Worm (Caenorhabditis elegans) whole organism, L2 larva: ENCODE results near the gene ttr-6.
A peak's percentile ranks its signal among the peaks of the same experiment; 100 is the strongest.

ENCODE experiments used
- C34F6.9 ChIP-seq: fragments of 150-350 bp; optimal IDR thresholded peaks from 2 replicates; lab custom pipeline; 2014; ENCODE audit warnings: missing biosample characterization, missing genetic modification characterization
- F13H6.1 ChIP-seq: sonication (generic microtip); optimal IDR thresholded peaks from 2 replicates; lab custom pipeline; 2016; ENCODE audit warnings: missing genetic modification characterization, missing compliant biosample characterization
- R02D3.7 ChIP-seq: fragments of 150-350 bp; optimal IDR thresholded peaks from 2 replicates; lab custom pipeline; 2014; ENCODE audit warnings: missing biosample characterization, missing genetic modification characterization
- Y55F3AM.14 ChIP-seq: fragments of 200-800 bp; sonication (Bioruptor generic); optimal IDR thresholded peaks from 2 replicates; lab custom pipeline; 2018; ENCODE audit warnings: mild to moderate bottlenecking, missing genetic modification characterization, missing compliant biosample characterization
- ZK546.5 ChIP-seq: sonication (generic microtip); optimal IDR thresholded peaks from 2 replicates; lab custom pipeline; 2017; ENCODE audit warnings: missing biosample characterization, missing genetic modification characterization
- alr-1 ChIP-seq: fragments of 150-350 bp; optimal IDR thresholded peaks from 2 replicates; lab custom pipeline; 2014; ENCODE audit warnings: missing biosample characterization, missing genetic modification characterization
- aly-2 ChIP-seq: fragments of 150-350 bp; optimal IDR thresholded peaks from 2 replicates; lab custom pipeline; 2014; ENCODE audit warnings: missing biosample characterization, missing genetic modification characterization
- ama-1 ChIP-seq: fragments of 150-350 bp; optimal IDR thresholded peaks from 2 replicates; lab custom pipeline; 2018; ENCODE audit warnings: inconsistent platforms
- blmp-1 ChIP-seq: sonication (generic microtip); optimal IDR thresholded peaks from 2 replicates; lab custom pipeline; 2017; ENCODE audit warnings: missing genetic modification characterization, mild to moderate bottlenecking, missing compliant biosample characterization, antibody characterized with exemption, moderate library complexity; ENCODE audit not compliant: insufficient read depth
- ceh-16 ChIP-seq: fragments of 150-350 bp; optimal IDR thresholded peaks from 2 replicates; lab custom pipeline; 2014; ENCODE audit warnings: missing biosample characterization, missing genetic modification characterization
- ceh-82 ChIP-seq: fragments of 150-350 bp; optimal IDR thresholded peaks from 2 replicates; lab custom pipeline; 2014; ENCODE audit warnings: missing biosample characterization, missing genetic modification characterization
- crh-2 ChIP-seq: sonication (generic microtip); optimal IDR thresholded peaks from 2 replicates; lab custom pipeline; 2017; ENCODE audit warnings: missing biosample characterization, missing genetic modification characterization
- egl-27 ChIP-seq: sonication (generic microtip); optimal IDR thresholded peaks from 3 replicates; lab custom pipeline; 2017; ENCODE audit warnings: missing biosample characterization, missing genetic modification reagents, missing genetic modification characterization
- elt-1 ChIP-seq: fragments of 150-350 bp; optimal IDR thresholded peaks from 2 replicates; lab custom pipeline; 2014; ENCODE audit warnings: missing biosample characterization, missing genetic modification characterization
- fos-1 ChIP-seq: fragments of 150-350 bp; optimal IDR thresholded peaks from 2 replicates; lab custom pipeline; 2014; ENCODE audit warnings: missing biosample characterization, missing genetic modification characterization
- gmeb-1 ChIP-seq: fragments of 150-350 bp; optimal IDR thresholded peaks from 2 replicates; lab custom pipeline; 2014; ENCODE audit warnings: missing biosample characterization, missing genetic modification characterization
- lin-13 ChIP-seq: fragments of 150-350 bp; optimal IDR thresholded peaks from 2 replicates; lab custom pipeline; 2014; ENCODE audit warnings: missing biosample characterization, missing genetic modification reagents, missing genetic modification characterization
- lin-39 ChIP-seq: fragments of 150-350 bp; optimal IDR thresholded peaks from 2 replicates; lab custom pipeline; 2014; ENCODE audit warnings: missing biosample characterization, missing genetic modification reagents, missing genetic modification characterization
- lsy-2 ChIP-seq, 2 experiments: fragments of 150-350 bp in 1 of 2; sonication (generic microtip) in 1 of 2; optimal IDR thresholded peaks; 2 replicates each; lab custom pipeline; 2014 to 2017; ENCODE audit warnings: missing biosample characterization in 2 of 2, missing genetic modification characterization in 2 of 2
- mab-5 ChIP-seq: fragments of 150-350 bp; optimal IDR thresholded peaks from 2 replicates; lab custom pipeline; 2014; ENCODE audit warnings: missing biosample characterization, missing genetic modification characterization
- mbf-1 ChIP-seq: sonication (generic microtip); optimal IDR thresholded peaks from 2 replicates; lab custom pipeline; 2017; ENCODE audit warnings: missing biosample characterization, missing genetic modification characterization
- mdl-1 ChIP-seq, 2 experiments: fragments of 150-350 bp in 1 of 2; sonication (generic microtip) in 1 of 2; optimal IDR thresholded peaks; 2 replicates each; lab custom pipeline; 2017; ENCODE audit warnings: missing biosample characterization in 2 of 2, missing genetic modification characterization in 2 of 2
- nhr-10 ChIP-seq: sonication (generic microtip); optimal IDR thresholded peaks from 2 replicates; lab custom pipeline; 2017; ENCODE audit warnings: missing biosample characterization, missing genetic modification characterization
- nhr-11 ChIP-seq: fragments of 150-350 bp; optimal IDR thresholded peaks from 2 replicates; lab custom pipeline; 2014; ENCODE audit warnings: missing biosample characterization, missing genetic modification characterization
- nhr-12 ChIP-seq: fragments of 150-350 bp; optimal IDR thresholded peaks from 2 replicates; lab custom pipeline; 2014; ENCODE audit warnings: missing biosample characterization, missing genetic modification characterization
- nhr-129 ChIP-seq: fragments of 150-350 bp; optimal IDR thresholded peaks from 2 replicates; lab custom pipeline; 2014; ENCODE audit warnings: missing biosample characterization, missing genetic modification characterization
- nhr-21 ChIP-seq: fragments of 150-350 bp; optimal IDR thresholded peaks from 2 replicates; lab custom pipeline; 2014; ENCODE audit warnings: missing biosample characterization, missing genetic modification characterization
- nhr-237 ChIP-seq: fragments of 150-350 bp; optimal IDR thresholded peaks from 2 replicates; lab custom pipeline; 2014; ENCODE audit warnings: missing biosample characterization, missing genetic modification characterization
- nhr-25 ChIP-seq: fragments of 150-350 bp; sonication (generic microtip); optimal IDR thresholded peaks from 3 replicates; lab custom pipeline; 2014; ENCODE audit warnings: missing biosample characterization, missing genetic modification characterization
- nhr-6 ChIP-seq: fragments of 150-350 bp; optimal IDR thresholded peaks from 2 replicates; lab custom pipeline; 2014; ENCODE audit warnings: missing biosample characterization, missing genetic modification characterization
- peb-1 ChIP-seq: fragments of 150-350 bp; optimal IDR thresholded peaks from 2 replicates; lab custom pipeline; 2014; ENCODE audit warnings: missing biosample characterization, missing genetic modification characterization
- sem-4 ChIP-seq: fragments of 150-350 bp; optimal IDR thresholded peaks from 2 replicates; lab custom pipeline; 2014; ENCODE audit warnings: missing biosample characterization, missing genetic modification reagents, missing genetic modification characterization
- skn-1 ChIP-seq: sonication (generic microtip); optimal IDR thresholded peaks from 2 replicates; lab custom pipeline; 2017; ENCODE audit warnings: missing biosample characterization, missing genetic modification characterization
- sma-9 ChIP-seq, 2 experiments: fragments of 150-350 bp in 1 of 2; sonication (generic microtip) in 1 of 2; optimal IDR thresholded peaks; 2 replicates each; lab custom pipeline; 2014 to 2016; ENCODE audit warnings: missing genetic modification characterization in 2 of 2, mild to moderate bottlenecking in 1 of 2, missing biosample characterization in 1 of 2, missing compliant biosample characterization in 1 of 2, missing genetic modification reagents in 1 of 2, moderate library complexity in 1 of 2
- snpc-4 ChIP-seq: fragments of 150-350 bp; optimal IDR thresholded peaks from 2 replicates; lab custom pipeline; 2014; ENCODE audit warnings: missing biosample characterization, missing genetic modification characterization
- unc-55 ChIP-seq: fragments of 150-350 bp; sonication (generic microtip); optimal IDR thresholded peaks from 3 replicates; lab custom pipeline; 2014; ENCODE audit warnings: missing biosample characterization, missing genetic modification reagents, missing genetic modification characterization
- unc-62 ChIP-seq: fragments of 150-350 bp; optimal IDR thresholded peaks from 2 replicates; lab custom pipeline; 2014; ENCODE audit warnings: missing biosample characterization, missing genetic modification reagents, missing genetic modification characterization
- zag-1 ChIP-seq: fragments of 150-350 bp; optimal IDR thresholded peaks from 2 replicates; lab custom pipeline; 2014; ENCODE audit warnings: missing biosample characterization, missing genetic modification characterization
- ztf-1 ChIP-seq: fragments of 200-800 bp; sonication (Bioruptor generic); conservative IDR thresholded peaks from 2 replicates; pipeline ENCODE4 v1.3.6; 2022; ENCODE audit warnings: missing genetic modification characterization, missing compliant biosample characterization
- ztf-11 ChIP-seq: sonication (generic microtip); optimal IDR thresholded peaks from 2 replicates; lab custom pipeline; 2017; ENCODE audit warnings: missing biosample characterization, missing genetic modification characterization

Gene ttr-6

DNA sequence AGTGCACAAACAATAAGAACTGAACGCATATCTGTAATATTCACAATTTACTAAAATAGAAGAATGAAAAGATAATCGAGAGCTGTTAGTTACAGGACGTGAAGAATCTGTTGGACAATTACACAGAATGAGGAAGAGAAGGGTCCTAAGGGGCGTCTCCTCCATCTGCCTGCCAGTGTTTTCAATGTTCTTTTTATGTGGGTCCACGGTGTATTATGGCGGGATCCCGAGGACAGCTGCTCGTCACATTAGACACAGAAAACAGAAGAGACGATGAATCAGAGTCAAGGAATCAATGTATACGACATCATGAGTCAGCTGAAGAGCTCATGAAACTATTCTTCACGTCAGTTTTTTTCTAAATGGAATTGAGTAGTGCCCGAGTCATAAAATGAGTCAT is at the start of gene ttr-6:
ttr-6 (minus strand) TSS at position 33 of the 400 bp plus-strand sequence.
- TF ChIP-seq lsy-2 (tag; optimal IDR thresholded peaks at IDR 0.05; lab: Kevin White, UChicago) (peak in 1 of 2 experiments; percentile 16), sma-9 (GFP tag; optimal IDR thresholded peaks at IDR 0.05; lab: Kevin White, UChicago) (peak; percentile 6), sma-9 (tag; optimal IDR thresholded peaks at IDR 0.05; lab: Kevin White, UChicago) (no peak), egl-27 (tag; lab: Kevin White, UChicago) (no peak), nhr-129 (tag; lab: Kevin White, UChicago) (peak; percentile 55), snpc-4 (tag; lab: Kevin White, UChicago) (no peak), nhr-21 (tag; lab: Kevin White, UChicago) (no peak), ceh-82 (tag; lab: Kevin White, UChicago) (no peak), ama-1 (lab: Kevin White, UChicago) (no peak), crh-2 (tag; lab: Kevin White, UChicago) (no peak)

DNA sequence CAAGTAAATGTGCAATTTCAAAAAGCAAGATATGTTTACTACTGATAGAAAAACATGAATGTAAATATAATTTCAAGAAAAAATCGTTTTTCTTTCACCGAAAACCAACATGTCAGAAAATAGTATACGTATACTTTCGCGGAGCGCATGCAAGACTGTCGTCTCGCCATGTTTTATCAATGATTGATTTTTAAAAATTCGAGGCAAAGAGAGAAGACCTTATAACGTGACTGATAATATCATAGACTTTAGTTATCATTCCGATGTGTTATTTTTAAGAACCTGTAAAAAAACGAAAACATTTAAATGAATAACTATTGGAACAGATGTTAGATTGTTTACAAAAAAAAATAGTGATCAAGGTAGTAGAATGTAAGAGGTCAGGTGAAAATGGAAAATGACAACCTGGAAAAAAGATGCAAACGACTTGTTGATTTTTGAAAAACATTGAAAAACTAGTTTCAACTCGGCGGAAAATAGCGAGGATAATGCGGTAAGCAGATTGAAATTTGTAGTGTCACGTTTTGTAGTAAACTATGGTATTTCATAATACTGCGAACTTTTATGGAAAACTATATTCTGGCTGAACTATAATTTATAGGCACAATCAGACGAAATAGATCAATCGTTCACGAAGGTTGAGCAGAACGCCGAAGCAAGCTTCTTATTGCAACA is 49.6 kb upstream of the ttr-6 start:
- TF ChIP-seq sma-9 (GFP tag; optimal IDR thresholded peaks at IDR 0.05; lab: Kevin White, UChicago) (peak; percentile 53), sma-9 (tag; optimal IDR thresholded peaks at IDR 0.05; lab: Kevin White, UChicago) (no peak), crh-2 (tag; lab: Kevin White, UChicago) (peak; percentile 12), ztf-11 (tag; lab: Kevin White, UChicago) (no peak), mdl-1 (tag; optimal IDR thresholded peaks at IDR 0.05; lab: Kevin White, UChicago) (no peak), fos-1 (tag; lab: Kevin White, UChicago) (peak; percentile 16)

DNA sequence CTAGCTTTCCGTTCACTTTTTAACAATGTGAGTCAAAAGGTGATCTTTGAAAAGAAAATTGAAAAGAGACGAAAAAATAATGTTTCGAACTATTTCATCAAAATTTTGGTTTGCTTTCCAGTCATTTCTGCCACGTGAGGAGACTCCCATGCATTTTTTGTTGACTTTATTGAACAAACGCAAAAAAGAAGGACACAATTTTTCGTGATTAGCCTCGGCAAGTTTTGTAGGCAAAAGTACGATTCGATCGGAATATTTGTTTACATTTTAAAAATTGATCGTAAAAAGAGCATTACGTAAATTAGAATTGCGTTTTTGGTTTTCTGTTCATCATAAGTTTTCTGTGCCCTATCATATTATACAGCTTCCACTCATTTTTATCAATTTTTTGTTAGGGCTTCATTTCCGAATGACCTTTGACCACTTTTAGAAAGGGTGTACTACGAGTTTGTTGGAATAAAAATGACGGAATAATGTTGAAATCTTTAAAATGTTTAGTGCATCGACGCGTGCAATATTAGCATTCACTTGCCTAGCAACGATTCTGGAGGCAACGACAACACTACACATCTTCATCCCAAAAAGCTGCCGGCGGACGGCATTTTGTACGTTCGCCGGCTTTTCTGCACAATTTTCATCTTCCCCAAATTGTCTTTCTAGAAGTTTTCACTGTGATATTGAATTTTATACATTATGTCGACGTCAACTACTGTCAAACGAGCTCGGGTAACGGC is 48.2 kb upstream of the ttr-6 start, which contains the start of gene C56E10.3:
C56E10.3 (plus strand) TSS at position 684 of the 734 bp plus-strand sequence.
- TF ChIP-seq ztf-11 (tag; lab: Kevin White, UChicago) (no peak), nhr-12 (tag; lab: Kevin White, UChicago) (no peak), F13H6.1 (peak; percentile 70), sma-9 (GFP tag; optimal IDR thresholded peaks at IDR 0.05; lab: Kevin White, UChicago) (peak; percentile 72), sma-9 (tag; optimal IDR thresholded peaks at IDR 0.05; lab: Kevin White, UChicago) (no peak), skn-1 (peak; percentile 13), peb-1 (no peak), fos-1 (tag; lab: Kevin White, UChicago) (peak; percentile 38), mab-5 (tag; lab: Kevin White, UChicago) (no peak), gmeb-1 (peak; percentile 50), crh-2 (tag; lab: Kevin White, UChicago) (peak; percentile 62), nhr-129 (tag; lab: Kevin White, UChicago) (peak; percentile 37), C34F6.9 (tag; lab: Kevin White, UChicago) (peak; percentile 18)

DNA sequence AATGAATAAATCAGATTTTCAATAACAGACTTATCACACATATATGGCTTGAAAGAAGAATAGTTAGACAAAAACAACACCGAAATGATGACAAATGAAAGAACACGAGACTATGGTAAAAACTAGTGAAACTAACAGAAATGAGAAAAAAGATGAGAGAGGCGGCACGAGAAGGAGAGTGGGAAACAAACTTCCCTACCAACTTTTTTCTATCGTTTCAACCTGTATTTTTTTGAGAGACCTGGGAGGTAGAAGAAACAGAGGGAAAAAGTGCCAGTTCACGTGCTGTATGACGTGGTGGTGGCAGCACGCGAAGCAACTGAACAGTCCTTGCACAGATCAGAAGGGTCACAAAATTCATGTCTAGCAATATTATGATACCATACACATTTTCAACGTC is 45.9 kb upstream of the ttr-6 start:
- TF ChIP-seq crh-2 (tag; lab: Kevin White, UChicago) (peak; percentile 79), lin-39 (tag; lab: Kevin White, UChicago) (no peak), unc-62 (GFP tag; lab: Kevin White, UChicago) (no peak), fos-1 (tag; lab: Kevin White, UChicago) (peak; percentile 30), nhr-11 (tag; lab: Kevin White, UChicago) (no peak), ztf-1 (no peak), ama-1 (lab: Kevin White, UChicago) (no peak), sem-4 (tag; lab: Kevin White, UChicago) (no peak), mab-5 (tag; lab: Kevin White, UChicago) (no peak), nhr-129 (tag; lab: Kevin White, UChicago) (peak; percentile 73), sma-9 (GFP tag; optimal IDR thresholded peaks at IDR 0.05; lab: Kevin White, UChicago) (peak; percentile 63), sma-9 (tag; optimal IDR thresholded peaks at IDR 0.05; lab: Kevin White, UChicago) (no peak), ceh-82 (tag; lab: Kevin White, UChicago) (no peak), nhr-21 (tag; lab: Kevin White, UChicago) (no peak), lsy-2 (tag; optimal IDR thresholded peaks at IDR 0.05; lab: Kevin White, UChicago) (peak in 1 of 2 experiments; percentile 32), nhr-25 (tag; lab: Kevin White, UChicago) (peak; percentile 72), Y55F3AM.14 (no peak), gmeb-1 (peak; percentile 40), ZK546.5 (no peak), ceh-16 (tag; lab: Kevin White, UChicago) (no peak), nhr-237 (tag; lab: Kevin White, UChicago) (no peak), aly-2 (tag; lab: Kevin White, UChicago) (no peak), nhr-12 (tag; lab: Kevin White, UChicago) (no peak), egl-27 (tag; lab: Kevin White, UChicago) (peak; percentile 57), alr-1 (tag; lab: Kevin White, UChicago) (no peak), mbf-1 (tag; lab: Kevin White, UChicago) (no peak), zag-1 (tag; lab: Kevin White, UChicago) (no peak), peb-1 (no peak), nhr-6 (tag; lab: Kevin White, UChicago) (peak; percentile 21), blmp-1 (peak; percentile 80), unc-55 (GFP tag; lab: Kevin White, UChicago) (no peak), lin-13 (GFP tag; lab: Kevin White, UChicago) (peak; percentile 4), C34F6.9 (tag; lab: Kevin White, UChicago) (no peak), elt-1 (tag; lab: Kevin White, UChicago) (no peak), R02D3.7 (tag; lab: Kevin White, UChicago) (no peak), skn-1 (peak; percentile 93), nhr-10 (no peak)
